Worm (Caenorhabditis elegans) whole organism, L3 larva: ENCODE measurements around the gene C49C3.8.

Experiments used
- nhr-77 ChIP-seq: fragments of 150-350 bp; optimal IDR thresholded peaks from 2 replicates; lab custom pipeline; 2014; ENCODE audit warnings: missing biosample characterization, missing genetic modification characterization
- pha-4 ChIP-seq: fragments of 150-350 bp; optimal IDR thresholded peaks from 2 replicates; lab custom pipeline; 2014; ENCODE audit warnings: missing biosample characterization, missing genetic modification reagents, missing genetic modification characterization
- tbx-2 ChIP-seq: sonication (generic microtip); optimal IDR thresholded peaks from 2 replicates; lab custom pipeline; 2016; ENCODE audit warnings: mild to moderate bottlenecking, missing genetic modification characterization, missing compliant biosample characterization
- unc-62 ChIP-seq: fragments of 150-350 bp; sonication (generic microtip); optimal IDR thresholded peaks from 4 replicates; lab custom pipeline; 2014; ENCODE audit warnings: missing biosample characterization, missing genetic modification reagents, missing genetic modification characterization

- TF ChIP-seq tbx-2 (tag; lab: Kevin White, UChicago): no peak
- no peak for TF ChIP-seq unc-62 (GFP tag; lab: Kevin White, UChicago)
- TF ChIP-seq pha-4 (tag; lab: Kevin White, UChicago): no peak
- no peak for TF ChIP-seq nhr-77 (tag; lab: Kevin White, UChicago)
These were observed 11.7 kb downstream of the C49C3.8 start, which contains the start of the genes clec-197 and clec-198 for ce11 chrIV:17346599-17347218.
